Fruit fly (Drosophila melanogaster) whole organism, adult: Measurements from ENCODE around the gene CG32299.

ENCODE experiments used
- CG11617 ChIP-seq: fragments of 200-800 bp; sonication (Bioruptor generic); optimal IDR thresholded peaks from 2 replicates; lab custom pipeline; 2017; ENCODE audit warnings: mild to moderate bottlenecking, missing biosample characterization, missing genetic modification reagents, missing genetic modification characterization
- CG7101 ChIP-seq: fragments of 200-800 bp; sonication (Bioruptor generic); optimal IDR thresholded peaks from 2 replicates; lab custom pipeline; 2018; ENCODE audit warnings: missing biosample characterization, mild to moderate bottlenecking, missing genetic modification characterization, moderate library complexity
- Hr96 ChIP-seq: fragments of 200-800 bp; sonication (Bioruptor generic); optimal IDR thresholded peaks from 2 replicates; lab custom pipeline; 2016; ENCODE audit warnings: missing biosample characterization, missing genetic modification characterization
- kay ChIP-seq: fragments of 200-800 bp; sonication (Bioruptor generic); peaks from one replicate; lab custom pipeline; 2016; ENCODE audit warnings: missing biosample characterization, missing genetic modification characterization, borderline replicate concordance

dm6 chr3L:2436754-2437335 lies 46.1 kb upstream of the CG32299 start:
- TF ChIP-seq Hr96 (no peak), CG11617 (GFP tag; lab: Kevin White, UChicago) (no peak), CG7101 (tag; lab: Kevin White, UChicago) (no peak), kay (GFP tag; lab: Kevin White, UChicago) (no peak)
